Fruit fly (Drosophila melanogaster) whole organism, embryonic: ENCODE measurements around the gene mRpS31.

ENCODE experiments used
- BEAF-32 ChIP-seq: fragments of 200-800 bp; sonication (Bioruptor generic); optimal IDR thresholded peaks from 3 replicates; lab custom pipeline; 2017; ENCODE audit warnings: missing biosample characterization, missing genetic modification characterization, mild to moderate bottlenecking, moderate library complexity, missing genetic modification reagents
- CG12104 ChIP-seq: fragments of 200-800 bp; sonication (Bioruptor generic); optimal IDR thresholded peaks from 3 replicates; lab custom pipeline; 2016; ENCODE audit warnings: missing biosample characterization, missing genetic modification characterization
- CG12391 ChIP-seq: fragments of 200-800 bp; sonication (Bioruptor generic); optimal IDR thresholded peaks from 3 replicates; lab custom pipeline; 2018; ENCODE audit warnings: missing biosample characterization, mild to moderate bottlenecking, missing genetic modification characterization, moderate library complexity
- CG14860 ChIP-seq: fragments of 200-800 bp; sonication (Bioruptor generic); IDR thresholded peaks from 3 replicates; pipeline ENCODE4 v1.3.6; 2022; ENCODE audit warnings: missing biosample characterization, missing genetic modification characterization; ENCODE audit not compliant: partially characterized antibody
- CG17802 ChIP-seq: fragments of 200-800 bp; sonication (Bioruptor generic); optimal IDR thresholded peaks from 2 replicates; lab custom pipeline; 2018; ENCODE audit warnings: missing biosample characterization, mild to moderate bottlenecking, missing genetic modification characterization, moderate library complexity
- CG18011 ChIP-seq: fragments of 200-800 bp; sonication (Bioruptor generic); optimal IDR thresholded peaks from 2 replicates; lab custom pipeline; 2017; ENCODE audit warnings: missing biosample characterization, missing genetic modification characterization, mild to moderate bottlenecking, moderate library complexity, missing genotype
- CG18619 ChIP-seq: fragments of 200-800 bp; sonication (Bioruptor generic); optimal IDR thresholded peaks from 3 replicates; lab custom pipeline; 2017; ENCODE audit warnings: missing biosample characterization, mild to moderate bottlenecking, missing genetic modification characterization
- CG33557 ChIP-seq: fragments of 200-800 bp; sonication (Bioruptor generic); optimal IDR thresholded peaks from 2 replicates; lab custom pipeline; 2019; ENCODE audit warnings: missing biosample characterization, mild to moderate bottlenecking, missing genetic modification characterization, moderate library complexity
- CG34422 ChIP-seq: fragments of 200-800 bp; sonication (Bioruptor generic); IDR thresholded peaks from 3 replicates; pipeline ENCODE4 v1.3.6; 2022; ENCODE audit warnings: missing biosample characterization, missing genetic modification characterization
- CG4424 ChIP-seq: fragments of 200-800 bp; sonication (Bioruptor generic); optimal IDR thresholded peaks from 3 replicates; lab custom pipeline; 2016; ENCODE audit warnings: missing biosample characterization, missing genetic modification characterization
- CG6272 ChIP-seq: fragments of 200-800 bp; sonication (Bioruptor generic); IDR thresholded peaks from 2 replicates; pipeline ENCODE4 v1.3.6; 2022; ENCODE audit warnings: missing biosample characterization, missing genetic modification characterization
- CG8765 ChIP-seq: fragments of 200-800 bp; sonication (Bioruptor generic); IDR thresholded peaks from 2 replicates; pipeline ENCODE4 v1.3.6; 2022; ENCODE audit warnings: missing biosample characterization, missing genetic modification characterization
- CoRest ChIP-seq: fragments of 200-800 bp; sonication (Bioruptor generic); optimal IDR thresholded peaks from 3 replicates; lab custom pipeline; 2018; ENCODE audit warnings: missing biosample characterization, mild to moderate bottlenecking, missing genetic modification characterization, moderate library complexity
- Dfd ChIP-seq, 2 experiments: fragments of >200 bp; optimal IDR thresholded peaks; 2 replicates each; lab custom pipeline; 2017; ENCODE audit warnings: missing biosample characterization in 2 of 2, missing genetic modification characterization in 2 of 2
- Dip3 ChIP-seq: fragments of 200-800 bp; sonication (Bioruptor generic); optimal IDR thresholded peaks from 3 replicates; lab custom pipeline; 2016; ENCODE audit warnings: missing biosample characterization, missing genetic modification characterization
- Doc3 ChIP-seq: fragments of 200-800 bp; sonication (Bioruptor generic); IDR thresholded peaks from 3 replicates; pipeline ENCODE4 v1.3.6; 2022; ENCODE audit warnings: missing biosample characterization, missing genetic modification characterization; ENCODE audit not compliant: partially characterized antibody
- Dp ChIP-seq: fragments of 200-800 bp; sonication (Bioruptor generic); optimal IDR thresholded peaks from 2 replicates; lab custom pipeline; 2018; ENCODE audit warnings: missing biosample characterization, mild to moderate bottlenecking, missing genetic modification characterization, moderate library complexity
- E2f1 ChIP-seq: fragments of 200-800 bp; sonication (Bioruptor generic); IDR thresholded peaks from 2 replicates; pipeline ENCODE4 v1.3.6; 2022; ENCODE audit warnings: missing biosample characterization, missing genetic modification characterization
- HLH4C ChIP-seq: fragments of 200-800 bp; sonication (Bioruptor generic); IDR thresholded peaks from 3 replicates; pipeline ENCODE4 v1.3.6; 2022; ENCODE audit warnings: missing biosample characterization, missing genetic modification characterization; ENCODE audit not compliant: partially characterized antibody
- Jarid2 ChIP-seq: fragments of 200-800 bp; sonication (Bioruptor generic); optimal IDR thresholded peaks from 3 replicates; lab custom pipeline; 2017; ENCODE audit warnings: mild to moderate bottlenecking, missing biosample characterization, missing genetic modification reagents, missing genetic modification characterization
- Nf-YA ChIP-seq: fragments of 200-800 bp; sonication (Bioruptor generic); IDR thresholded peaks from 2 replicates; pipeline ENCODE4 v1.3.6; 2022; ENCODE audit warnings: missing biosample characterization, missing genetic modification characterization
- Oaz ChIP-seq: fragments of 200-800 bp; sonication (Bioruptor generic); IDR thresholded peaks from 2 replicates; pipeline ENCODE4 v1.3.6; 2022; ENCODE audit warnings: missing biosample characterization, missing genetic modification characterization
- Pdp1 ChIP-seq, 2 experiments: fragments of 200-800 bp; sonication (Bioruptor generic); optimal IDR thresholded peaks; 3 replicates each; lab custom pipeline; 2016; ENCODE audit warnings: missing biosample characterization in 2 of 2, missing genetic modification characterization in 2 of 2, mild to moderate bottlenecking in 1 of 2, moderate library complexity in 1 of 2
- Ravus ChIP-seq: fragments of 200-800 bp; sonication (Bioruptor generic); IDR thresholded peaks from 2 replicates; pipeline ENCODE4 v1.3.6; 2022; ENCODE audit warnings: missing biosample characterization, missing genetic modification characterization
- Sin3A ChIP-seq: fragments of >200 bp; optimal IDR thresholded peaks from 2 replicates; lab custom pipeline; 2018
- amos ChIP-seq: fragments of 200-800 bp; sonication (Bioruptor generic); IDR thresholded peaks from 2 replicates; pipeline ENCODE4 v1.3.6; 2022; ENCODE audit warnings: missing biosample characterization, missing genetic modification characterization; ENCODE audit not compliant: partially characterized antibody
- ash1 ChIP-seq: fragments of 200-800 bp; sonication (Bioruptor generic); optimal IDR thresholded peaks from 2 replicates; lab custom pipeline; 2018; ENCODE audit warnings: missing biosample characterization, mild to moderate bottlenecking, missing genetic modification characterization
- az2 ChIP-seq: fragments of 200-800 bp; sonication (Bioruptor generic); optimal IDR thresholded peaks from 3 replicates; lab custom pipeline; 2016; ENCODE audit warnings: missing biosample characterization, missing genetic modification characterization
- br ChIP-seq: fragments of >200 bp; optimal IDR thresholded peaks from 2 replicates; lab custom pipeline; 2017
- caup ChIP-seq: fragments of 200-800 bp; sonication (Bioruptor generic); optimal IDR thresholded peaks from 3 replicates; lab custom pipeline; 2017; ENCODE audit warnings: missing biosample characterization, mild to moderate bottlenecking, missing genetic modification characterization, moderate library complexity; ENCODE audit not compliant: severe bottlenecking
- cg ChIP-seq: fragments of 200-800 bp; sonication (Bioruptor generic); optimal IDR thresholded peaks from 3 replicates; lab custom pipeline; 2019; ENCODE audit warnings: missing biosample characterization, mild to moderate bottlenecking, missing genetic modification characterization, moderate library complexity
- crc ChIP-seq: fragments of 200-800 bp; sonication (Bioruptor generic); optimal IDR thresholded peaks from 2 replicates; lab custom pipeline; 2016; ENCODE audit warnings: missing biosample characterization, missing genetic modification characterization
- croc ChIP-seq: fragments of 200-800 bp; sonication (Bioruptor generic); conservative IDR thresholded peaks from 3 replicates; pipeline ENCODE4 v1.3.6; 2022; ENCODE audit warnings: missing biosample characterization, missing genetic modification characterization
- cwo ChIP-seq: fragments of 200-800 bp; sonication (Bioruptor generic); optimal IDR thresholded peaks from 3 replicates; lab custom pipeline; 2017; ENCODE audit warnings: missing biosample characterization, missing genetic modification characterization, mild to moderate bottlenecking, moderate library complexity, missing genetic modification reagents
- danr ChIP-seq: fragments of 200-800 bp; sonication (Bioruptor generic); IDR thresholded peaks from 2 replicates; pipeline ENCODE4 v1.3.6; 2022; ENCODE audit warnings: missing biosample characterization, missing genetic modification characterization
- disco-r ChIP-seq: fragments of 200-800 bp; sonication (Bioruptor generic); optimal IDR thresholded peaks from 2 replicates; lab custom pipeline; 2016; ENCODE audit warnings: missing biosample characterization, missing genetic modification characterization
- grau ChIP-seq: fragments of 200-800 bp; optimal IDR thresholded peaks from 3 replicates; lab custom pipeline; 2019; ENCODE audit warnings: missing biosample characterization, mild to moderate bottlenecking, missing genetic modification characterization, moderate library complexity
- grn ChIP-seq: fragments of 200-800 bp; sonication (Bioruptor generic); optimal IDR thresholded peaks from 3 replicates; lab custom pipeline; 2017; ENCODE audit warnings: missing biosample characterization, missing genetic modification characterization
- her ChIP-seq: fragments of 200-800 bp; sonication (Bioruptor generic); optimal IDR thresholded peaks from 2 replicates; lab custom pipeline; 2016; ENCODE audit warnings: missing biosample characterization, missing genetic modification characterization
- insv ChIP-seq, 2 experiments: fragments of 200-800 bp; sonication (Bioruptor generic); optimal IDR thresholded peaks; 3 replicates each; lab custom pipeline; 2016 to 2018; ENCODE audit warnings: missing biosample characterization in 2 of 2, missing genetic modification characterization in 2 of 2
- inv ChIP-seq: fragments of 200-800 bp; sonication (Bioruptor generic); IDR thresholded peaks from 2 replicates; pipeline ENCODE4 v1.3.6; 2022; ENCODE audit warnings: missing biosample characterization, missing genetic modification characterization; ENCODE audit not compliant: partially characterized antibody
- jigr1 ChIP-seq: fragments of 200-800 bp; sonication (Bioruptor generic); IDR thresholded peaks from 3 replicates; pipeline ENCODE4 v1.3.6; 2022; ENCODE audit warnings: missing biosample characterization, missing genetic modification characterization
- kah ChIP-seq: fragments of 200-800 bp; sonication (Bioruptor generic); optimal IDR thresholded peaks from 2 replicates; lab custom pipeline; 2018; ENCODE audit warnings: missing biosample characterization, mild to moderate bottlenecking, missing genetic modification characterization
- lilli ChIP-seq: fragments of 200-800 bp; sonication (Bioruptor generic); optimal IDR thresholded peaks from 3 replicates; lab custom pipeline; 2016; ENCODE audit warnings: missing biosample characterization, missing genetic modification characterization
- mam ChIP-seq: fragments of 200-800 bp; sonication (Bioruptor generic); optimal IDR thresholded peaks from 3 replicates; lab custom pipeline; 2016; ENCODE audit warnings: missing biosample characterization, missing genetic modification characterization
- odd ChIP-seq: fragments of 200-800 bp; sonication (Bioruptor generic); optimal IDR thresholded peaks from 2 replicates; lab custom pipeline; 2017; ENCODE audit warnings: missing biosample characterization, mild to moderate bottlenecking, missing genetic modification characterization
- pho ChIP-seq: fragments of 200-800 bp; sonication (Bioruptor generic); optimal IDR thresholded peaks from 2 replicates; lab custom pipeline; 2016; ENCODE audit warnings: missing biosample characterization, missing genetic modification characterization
- pros ChIP-seq: fragments of 200-800 bp; sonication (Bioruptor generic); optimal IDR thresholded peaks from 3 replicates; lab custom pipeline; 2019; ENCODE audit warnings: missing biosample characterization, mild to moderate bottlenecking, missing genetic modification characterization, moderate library complexity
- sr ChIP-seq: fragments of 200-800 bp; sonication (Bioruptor generic); IDR thresholded peaks from 3 replicates; pipeline ENCODE4 v1.3.6; 2022; ENCODE audit warnings: missing biosample characterization, missing genetic modification characterization
- ttk ChIP-seq: fragments of 200-800 bp; sonication (Bioruptor generic); IDR thresholded peaks from 2 replicates; pipeline ENCODE4 v2.1.2; 2022; ENCODE audit warnings: missing biosample characterization, missing genetic modification characterization
- usp ChIP-seq: fragments of >200 bp; optimal IDR thresholded peaks from 2 replicates; lab custom pipeline; 2017; ENCODE audit warnings: missing biosample characterization, missing genetic modification characterization
- zfh2 ChIP-seq: fragments of 200-800 bp; sonication (Bioruptor generic); optimal IDR thresholded peaks from 2 replicates; lab custom pipeline; 2016; ENCODE audit warnings: missing biosample characterization, missing genetic modification characterization

Gene mRpS31

dm6 chr3L:16054095-16054494 is 49.1 kb downstream of the mRpS31 start (continued):
- TF ChIP-seq mam (no peak), CG34422 (GFP tag; lab: Robert Waterston, UW) (0 out of 3 replicates have a peak, but pooled peaks have one; percentile 22), Ravus (GFP tag; lab: Robert Waterston, UW) (no peak), cg (GFP tag; lab: Kevin White, UChicago) (no peak), danr (0 out of 2 replicates have a peak, but pooled peaks have one; percentile 11), CG17802 (tag; lab: Kevin White, UChicago) (no peak), HLH4C (no peak), grau (tag; lab: Kevin White, UChicago) (peak; percentile 64), caup (GFP tag; lab: Kevin White, UChicago) (peak; percentile 13), her (no peak), pho (GFP tag; lab: Kevin White, UChicago) (no peak), Doc3 (GFP tag; lab: Robert Waterston, UW) (no peak), CG12104 (GFP tag; lab: Kevin White, UChicago) (peak; percentile 11), CG12391 (tag; lab: Kevin White, UChicago) (peak; percentile 51), CoRest (tag; lab: Kevin White, UChicago) (peak; percentile 64), disco-r (GFP tag; lab: Kevin White, UChicago) (no peak), CG4424 (GFP tag; lab: Kevin White, UChicago) (peak; percentile 50), CG33557 (GFP tag; lab: Kevin White, UChicago) (no peak), BEAF-32 (GFP tag; lab: Kevin White, UChicago) (no peak), usp (GFP tag; lab: Kevin White, UChicago) (no peak), zfh2 (no peak), CG18619 (GFP tag; lab: Kevin White, UChicago) (peak; percentile 42), az2 (GFP tag; lab: Kevin White, UChicago) (peak; percentile 56), jigr1 (GFP tag; lab: Robert Waterston, UW) (no peak), CG18011 (no peak), grn (no peak), Dip3 (no peak), insv (GFP tag; optimal IDR thresholded peaks at IDR 0.05; lab: Kevin White, UChicago) (no peak), Pdp1 (GFP tag; optimal IDR thresholded peaks at IDR 0.05; lab: Kevin White, UChicago) (no peak), cwo (GFP tag; lab: Kevin White, UChicago) (peak; percentile 34), inv (GFP tag; lab: Robert Waterston, UW) (no peak), sr (no peak), E2f1 (GFP tag; lab: Robert Waterston, UW) (0 out of 2 replicates have a peak, but pooled peaks have one; percentile 6), ash1 (no peak), CG8765 (GFP tag; lab: Robert Waterston, UW) (no peak), croc (no peak), Nf-YA (no peak), br (no peak), pros (no peak), odd (GFP tag; lab: Kevin White, UChicago) (peak; percentile 10), Sin3A (lab: Kevin White, UChicago) (no peak), Jarid2 (GFP tag; lab: Kevin White, UChicago) (no peak), ttk (0 out of 2 replicates have a peak, but pooled peaks have one; percentile 5), Dfd (GFP tag; optimal IDR thresholded peaks at IDR 0.05; lab: Kevin White, UChicago) (no peak), Oaz (no peak), CG6272 (GFP tag; lab: Robert Waterston, UW) (no peak), amos (GFP tag; lab: Robert Waterston, UW) (no peak), lilli (GFP tag; lab: Kevin White, UChicago) (peak; percentile 26), CG14860 (GFP tag; lab: Robert Waterston, UW) (no peak), crc (GFP tag; lab: Kevin White, UChicago) (no peak), Dp (GFP tag; lab: Kevin White, UChicago) (no peak), kah (GFP tag; lab: Kevin White, UChicago) (peak; percentile 9)
